Worm (Caenorhabditis elegans) whole organism, L4 larva: ENCODE measurements around the gene slc-9B.1.

Experiments used
- F10B5.3 ChIP-seq: sonication (generic microtip); optimal IDR thresholded peaks from 2 replicates; lab custom pipeline; 2016; ENCODE audit warnings: mild to moderate bottlenecking, missing genetic modification characterization, missing compliant biosample characterization
- F26F4.8 ChIP-seq: fragments of 200-800 bp; sonication (Bioruptor generic); conservative IDR thresholded peaks from 2 replicates; pipeline ENCODE4 v1.3.6; 2022; ENCODE audit warnings: missing genetic modification characterization, missing compliant biosample characterization
- F37D6.2 ChIP-seq: sonication (generic microtip); optimal IDR thresholded peaks from 2 replicates; lab custom pipeline; 2016; ENCODE audit warnings: mild to moderate bottlenecking, missing genetic modification characterization, missing compliant biosample characterization
- R02D3.7 ChIP-seq: fragments of 150-350 bp; sonication (generic microtip); optimal IDR thresholded peaks from 3 replicates; lab custom pipeline; 2014; ENCODE audit warnings: missing biosample characterization, missing genetic modification characterization
- aha-1 ChIP-seq: fragments of 150-350 bp; peaks from one replicate; lab custom pipeline; 2014; ENCODE audit warnings: missing biosample characterization, missing genetic modification characterization
- aly-2 ChIP-seq: sonication (generic microtip); optimal IDR thresholded peaks from 2 replicates; lab custom pipeline; 2018; ENCODE audit warnings: missing biosample characterization, missing genetic modification characterization
- ama-1 ChIP-seq: fragments of 150-350 bp; optimal IDR thresholded peaks from 2 replicates; lab custom pipeline; 2014; ENCODE audit warnings: inconsistent platforms, mixed read lengths
- arid-1 ChIP-seq: fragments of 200-800 bp; sonication (Bioruptor generic); conservative IDR thresholded peaks from 2 replicates; pipeline ENCODE4 v1.3.6; 2022; ENCODE audit warnings: missing genetic modification reagents, missing genetic modification characterization, missing compliant biosample characterization
- ceh-44 ChIP-seq: fragments of 200-800 bp; sonication (Bioruptor generic); IDR thresholded peaks from 2 replicates; pipeline ENCODE4 v1.3.6; 2022; ENCODE audit warnings: missing genetic modification reagents, missing genetic modification characterization, missing compliant biosample characterization
- ceh-62 ChIP-seq: sonication (generic microtip); optimal IDR thresholded peaks from 2 replicates; lab custom pipeline; 2017; ENCODE audit warnings: missing biosample characterization, missing genetic modification characterization
- daf-16 ChIP-seq, 3 experiments: sonication (generic microtip); optimal IDR thresholded peaks; 2 replicates each; lab custom pipeline; 2016 to 2017; ENCODE audit warnings: missing genetic modification characterization in 3 of 3, missing genetic modification reagents in 3 of 3, mild to moderate bottlenecking in 2 of 3, missing compliant biosample characterization in 2 of 3, missing biosample characterization in 1 of 3, moderate library complexity in 1 of 3
- daf-19 ChIP-seq: fragments of 200-800 bp; sonication (Bioruptor generic); conservative IDR thresholded peaks from 2 replicates; pipeline ENCODE4 v1.3.6; 2022; ENCODE audit warnings: missing genetic modification characterization, missing compliant biosample characterization
- dmd-6 ChIP-seq: fragments of 200-800 bp; sonication (Bioruptor generic); IDR thresholded peaks from 2 replicates; pipeline ENCODE4 v1.3.6; 2022; ENCODE audit warnings: missing genetic modification reagents, missing genetic modification characterization, missing compliant biosample characterization
- dmd-8 ChIP-seq: fragments of 200-800 bp; sonication (Bioruptor generic); IDR thresholded peaks from 2 replicates; pipeline ENCODE4 v1.3.6; 2022; ENCODE audit warnings: missing genetic modification characterization, missing compliant biosample characterization
- dmd-9 ChIP-seq: fragments of 200-800 bp; sonication (Bioruptor generic); IDR thresholded peaks from 2 replicates; pipeline ENCODE4 v1.3.6; 2022; ENCODE audit warnings: missing genetic modification reagents, missing genetic modification characterization, missing compliant biosample characterization
- egl-43 ChIP-seq: fragments of 200-800 bp; sonication (Bioruptor generic); IDR thresholded peaks from 2 replicates; pipeline ENCODE4 v1.3.6; 2022; ENCODE audit warnings: missing genetic modification reagents, missing genetic modification characterization, missing compliant biosample characterization
- hlh-30 ChIP-seq: sonication (generic microtip); optimal IDR thresholded peaks from 2 replicates; lab custom pipeline; 2017; ENCODE audit warnings: antibody characterized with exemption, mild to moderate bottlenecking, missing genetic modification characterization, missing compliant biosample characterization; ENCODE audit not compliant: insufficient read depth
- hmg-1.1 ChIP-seq: fragments of 200-800 bp; sonication (Bioruptor generic); IDR thresholded peaks from 2 replicates; pipeline ENCODE4 v1.3.6; 2022; ENCODE audit warnings: missing genetic modification reagents, missing genetic modification characterization, missing compliant biosample characterization
- lim-7 ChIP-seq: fragments of 200-800 bp; sonication (Bioruptor generic); IDR thresholded peaks from 2 replicates; pipeline ENCODE4 v1.3.6; 2022; ENCODE audit warnings: missing genetic modification characterization, missing compliant biosample characterization
- lsy-2 ChIP-seq, 2 experiments: fragments of 150-350 bp in 1 of 2; sonication (generic microtip) in 1 of 2; optimal IDR thresholded peaks; 2 replicates each; lab custom pipeline; 2014 to 2017; ENCODE audit warnings: missing biosample characterization in 2 of 2, missing genetic modification characterization in 2 of 2
- mdl-1 ChIP-seq, 2 experiments: fragments of 150-350 bp in 1 of 2; sonication (generic microtip) in 1 of 2; optimal IDR thresholded peaks; 2 replicates each; lab custom pipeline; 2014 to 2017; ENCODE audit warnings: missing biosample characterization in 2 of 2, missing genetic modification characterization in 2 of 2
- mep-1 ChIP-seq: fragments of 150-350 bp; sonication (generic microtip); optimal IDR thresholded peaks from 3 replicates; lab custom pipeline; 2014; ENCODE audit warnings: missing biosample characterization, missing genetic modification characterization
- mes-2 ChIP-seq: sonication (generic microtip); optimal IDR thresholded peaks from 2 replicates; lab custom pipeline; 2016; ENCODE audit warnings: missing genotype, mild to moderate bottlenecking, missing genetic modification characterization, missing compliant biosample characterization; ENCODE audit not compliant: poor library complexity, severe bottlenecking
- mxl-2 ChIP-seq: fragments of 200-800 bp; sonication (Bioruptor generic); conservative IDR thresholded peaks from 2 replicates; pipeline ENCODE4 v1.3.6; 2022; ENCODE audit warnings: missing genetic modification reagents, missing genetic modification characterization, missing compliant biosample characterization
- mxl-3 ChIP-seq: fragments of 200-800 bp; sonication (Bioruptor generic); optimal IDR thresholded peaks from 2 replicates; lab custom pipeline; 2018; ENCODE audit warnings: mild to moderate bottlenecking, missing genetic modification characterization, missing compliant biosample characterization
- nhr-10 ChIP-seq: fragments of 150-350 bp; optimal IDR thresholded peaks from 2 replicates; lab custom pipeline; 2014; ENCODE audit warnings: missing biosample characterization, missing genetic modification characterization
- nhr-11 ChIP-seq: fragments of 150-350 bp; optimal IDR thresholded peaks from 2 replicates; lab custom pipeline; 2014; ENCODE audit warnings: missing biosample characterization, missing genetic modification characterization
- nhr-28 ChIP-seq: fragments of 150-350 bp; optimal IDR thresholded peaks from 2 replicates; lab custom pipeline; 2014; ENCODE audit warnings: missing biosample characterization, missing genetic modification characterization
- nhr-48 ChIP-seq: sonication (generic microtip); optimal IDR thresholded peaks from 2 replicates; lab custom pipeline; 2016; ENCODE audit warnings: mild to moderate bottlenecking, missing genetic modification characterization, missing compliant biosample characterization
- php-3 ChIP-seq: fragments of 200-800 bp; sonication (Bioruptor generic); IDR thresholded peaks from 2 replicates; pipeline ENCODE4 v1.3.6; 2022; ENCODE audit warnings: missing genetic modification reagents, missing genetic modification characterization, missing compliant biosample characterization
- sdz-12 ChIP-seq: fragments of 200-800 bp; sonication (Bioruptor generic); optimal IDR thresholded peaks from 2 replicates; lab custom pipeline; 2018; ENCODE audit warnings: mild to moderate bottlenecking, missing genetic modification characterization, missing compliant biosample characterization
- set-16 ChIP-seq: fragments of 200-800 bp; sonication (Bioruptor generic); IDR thresholded peaks from 2 replicates; pipeline ENCODE4 v1.3.6; 2022; ENCODE audit warnings: missing genetic modification reagents, missing genetic modification characterization, missing compliant biosample characterization
- skn-1 ChIP-seq: fragments of 150-350 bp; optimal IDR thresholded peaks from 2 replicates; lab custom pipeline; 2014; ENCODE audit warnings: missing biosample characterization, missing genetic modification characterization
- snpc-1.2 ChIP-seq: fragments of 200-800 bp; sonication (Bioruptor generic); IDR thresholded peaks from 2 replicates; pipeline ENCODE4 v1.3.6; 2022; ENCODE audit warnings: missing genetic modification reagents, missing genetic modification characterization, missing compliant biosample characterization
- unc-62 ChIP-seq, 3 experiments: fragments of 150-350 bp in 1 of 3; sonication (generic microtip); optimal IDR thresholded peaks in 2 of 3; peaks in 1 of 3; 1 replicate in 1 of 3; 2 replicates in 2 of 3; lab custom pipeline; 2014 to 2017; ENCODE audit warnings: missing biosample characterization in 3 of 3, missing genetic modification characterization in 3 of 3, missing genetic modification reagents in 3 of 3, missing genotype in 1 of 3
- zfp-2 ChIP-seq: sonication (generic microtip); optimal IDR thresholded peaks from 2 replicates; lab custom pipeline; 2016; ENCODE audit warnings: mild to moderate bottlenecking, missing genetic modification characterization, missing compliant biosample characterization
- zip-11 ChIP-seq: fragments of 200-800 bp; sonication (Bioruptor generic); IDR thresholded peaks from 2 replicates; pipeline ENCODE4 v1.3.6; 2022; ENCODE audit warnings: missing genetic modification characterization, missing compliant biosample characterization

The slc-9B.1 gene

DNA sequence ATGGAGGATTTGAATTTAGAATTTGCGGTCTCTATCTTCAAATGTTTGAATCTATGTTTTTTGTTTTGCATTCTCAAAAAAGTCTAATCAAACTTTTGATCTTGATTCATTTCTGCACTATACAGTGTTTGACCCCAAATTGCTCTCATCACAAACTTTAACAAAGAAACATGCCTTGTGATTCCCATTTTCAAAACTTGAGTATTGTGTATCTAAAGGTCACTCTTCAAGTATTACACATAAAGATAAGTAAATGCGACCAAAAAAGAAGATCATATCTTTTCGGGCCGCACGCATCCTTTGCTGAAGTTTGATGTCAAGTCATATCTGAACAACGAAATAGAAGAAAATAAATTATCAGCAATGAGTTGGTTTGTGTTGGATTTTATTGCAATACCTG is 22.5 kb downstream of the slc-9B.1 start:
- TF ChIP-seq F37D6.2 (no peak), nhr-48 (tag; lab: Kevin White, UChicago) (peak; percentile 18), hlh-30 (tag; lab: Kevin White, UChicago) (peak; percentile 2)
- TF ChIP-seq, all 104 proteins: peak for 2

DNA sequence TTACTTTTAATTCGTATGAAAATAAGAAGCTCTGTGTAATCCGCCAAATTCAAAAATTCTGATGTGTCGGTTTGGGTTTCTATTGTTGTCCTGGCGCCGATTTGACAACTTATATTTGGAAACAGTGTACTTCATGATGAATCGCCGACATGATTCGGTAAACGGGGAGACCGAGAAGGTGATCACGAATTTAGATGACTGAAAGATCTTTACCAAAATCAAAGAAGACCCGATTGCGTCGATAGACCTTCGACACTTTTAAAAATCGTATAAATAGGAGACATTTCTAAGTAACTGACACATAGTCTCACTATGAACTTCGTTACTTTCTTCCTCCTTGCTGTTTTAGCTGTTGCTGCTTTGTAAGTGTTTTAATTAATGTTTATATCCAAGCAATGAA is 23.0 kb downstream of the slc-9B.1 start, which contains the start of gene fip-5:
Gene fip-5 (plus strand): TSS at position 312 of the 400 bp plus-strand sequence.
- TF ChIP-seq snpc-1.2 (GFP tag; lab: Robert Waterston, UW): no peak
- no peak for TF ChIP-seq lsy-2 (tag; optimal IDR thresholded peaks at IDR 0.05; lab: Kevin White, UChicago)
- TF ChIP-seq mxl-2 (GFP tag; lab: Robert Waterston, UW): no peak
- no peak for TF ChIP-seq ceh-44 (GFP tag; lab: Robert Waterston, UW)
- TF ChIP-seq arid-1 (GFP tag; lab: Robert Waterston, UW): no peak
- TF ChIP-seq dmd-8 (GFP tag; lab: Robert Waterston, UW): no peak
- TF ChIP-seq mes-2 (tag; lab: Kevin White, UChicago): no peak
- no peak for TF ChIP-seq R02D3.7 (tag; lab: Kevin White, UChicago)
- peak; percentile 0 for TF ChIP-seq aha-1 (tag; lab: Kevin White, UChicago)
- TF ChIP-seq unc-62 (GFP tag; optimal IDR thresholded peaks at IDR 0.05 in 1 of 2; lab: Kevin White, UChicago): peak in 1 of 2 experiments; percentile 90
- no peak for TF ChIP-seq unc-62 (tag; optimal IDR thresholded peaks at IDR 0.05; lab: Kevin White, UChicago)
- no peak for TF ChIP-seq egl-43 (GFP tag; lab: Robert Waterston, UW)
- TF ChIP-seq daf-19 (GFP tag; lab: Robert Waterston, UW): no peak

ce11 chrX:10304178-10304577 is 24.8 kb downstream of the slc-9B.1 start, which contains the start of gene fipr-21:
fipr-21 (plus strand) TSS chrX:10304529.
- no peak for TF ChIP-seq dmd-6 (GFP tag; lab: Robert Waterston, UW)
- TF ChIP-seq hlh-30 (tag; lab: Kevin White, UChicago): peak; percentile 32
- no peak for TF ChIP-seq ceh-62 (tag; lab: Kevin White, UChicago)
- no peak for TF ChIP-seq set-16 (GFP tag; lab: Robert Waterston, UW)
- TF ChIP-seq F26F4.8 (GFP tag; lab: Robert Waterston, UW): no peak
- no peak for TF ChIP-seq lim-7 (GFP tag; lab: Robert Waterston, UW)
- TF ChIP-seq hmg-1.1: no peak
- no peak for TF ChIP-seq skn-1 (tag; lab: Kevin White, UChicago)
- no peak for TF ChIP-seq aha-1 (tag; lab: Kevin White, UChicago)
- TF ChIP-seq zip-11 (GFP tag; lab: Robert Waterston, UW): no peak
- TF ChIP-seq nhr-11: no peak
- TF ChIP-seq dmd-8 (GFP tag; lab: Robert Waterston, UW): no peak
- TF ChIP-seq nhr-28 (tag; lab: Kevin White, UChicago): peak; percentile 16
- no peak for TF ChIP-seq daf-16 (GFP tag; optimal IDR thresholded peaks at IDR 0.05; lab: Kevin White, UChicago)
- TF ChIP-seq daf-16 (tag; optimal IDR thresholded peaks at IDR 0.05; lab: Kevin White, UChicago): no peak
- TF ChIP-seq ceh-44 (GFP tag; lab: Robert Waterston, UW): no peak
- no peak for TF ChIP-seq sdz-12 (GFP tag; lab: Kevin White, UChicago)
- TF ChIP-seq mxl-3 (GFP tag; lab: Kevin White, UChicago): peak; percentile 54
- no peak for TF ChIP-seq nhr-10
- TF ChIP-seq F10B5.3 (tag; lab: Kevin White, UChicago): no peak
- TF ChIP-seq aly-2: no peak
- TF ChIP-seq php-3 (GFP tag; lab: Robert Waterston, UW): no peak
- no peak for TF ChIP-seq mep-1 (tag; lab: Kevin White, UChicago)
- no peak for TF ChIP-seq lsy-2 (tag; optimal IDR thresholded peaks at IDR 0.05; lab: Kevin White, UChicago)
- no peak for TF ChIP-seq F37D6.2
- TF ChIP-seq dmd-9 (GFP tag; lab: Robert Waterston, UW): no peak
- peak in 1 of 2 experiments; percentile 21 for TF ChIP-seq mdl-1 (tag; optimal IDR thresholded peaks at IDR 0.05; lab: Kevin White, UChicago)
- TF ChIP-seq ama-1: no peak
- no peak for TF ChIP-seq zfp-2 (tag; lab: Kevin White, UChicago)
